Fruit fly (Drosophila melanogaster) whole organism, embryonic: ENCODE measurements around the gene lectin-37Da.

Experiments
- Aef1 ChIP-seq: fragments of 200-800 bp; sonication (Bioruptor generic); IDR thresholded peaks from 3 replicates; pipeline ENCODE4 v1.3.6; 2022; ENCODE audit warnings: missing biosample characterization, missing genetic modification characterization
- Antp ChIP-seq: fragments of 200-800 bp; sonication (Bioruptor generic); optimal IDR thresholded peaks from 3 replicates; lab custom pipeline; 2016; ENCODE audit warnings: missing biosample characterization, missing genetic modification characterization
- Asciz ChIP-seq: fragments of 200-800 bp; sonication (Bioruptor generic); optimal IDR thresholded peaks from 2 replicates; lab custom pipeline; 2017; ENCODE audit warnings: missing biosample characterization, mild to moderate bottlenecking, missing genetic modification characterization, missing genetic modification reagents
- CG10543 ChIP-seq: fragments of 200-800 bp; sonication (Bioruptor generic); optimal IDR thresholded peaks from 3 replicates; lab custom pipeline; 2017; ENCODE audit warnings: missing biosample characterization, mild to moderate bottlenecking, missing genetic modification characterization, moderate library complexity
- CG11504 ChIP-seq: fragments of 200-800 bp; sonication (Bioruptor generic); optimal IDR thresholded peaks from 3 replicates; lab custom pipeline; 2019; ENCODE audit warnings: missing biosample characterization, mild to moderate bottlenecking, missing genetic modification characterization, moderate library complexity
- CG12219 ChIP-seq: fragments of 200-800 bp; sonication (Bioruptor generic); optimal IDR thresholded peaks from 3 replicates; lab custom pipeline; 2018; ENCODE audit warnings: missing biosample characterization, mild to moderate bottlenecking, missing genetic modification characterization
- CG13287 ChIP-seq: fragments of 200-800 bp; sonication (Bioruptor generic); IDR thresholded peaks from 2 replicates; pipeline ENCODE4 v1.3.6; 2022; ENCODE audit warnings: missing biosample characterization, missing genetic modification characterization; ENCODE audit not compliant: partially characterized antibody
- CG14050 ChIP-seq: fragments of 200-800 bp; sonication (Bioruptor generic); IDR thresholded peaks from 3 replicates; pipeline ENCODE4 v1.3.6; 2022; ENCODE audit warnings: missing biosample characterization, missing genetic modification characterization
- CG14965 ChIP-seq: fragments of 200-800 bp; sonication (Bioruptor generic); optimal IDR thresholded peaks from 2 replicates; lab custom pipeline; 2016; ENCODE audit warnings: missing biosample characterization, missing genetic modification characterization, borderline replicate concordance
- CG15011 ChIP-seq: fragments of 200-800 bp; sonication (Bioruptor generic); optimal IDR thresholded peaks from 3 replicates; lab custom pipeline; 2018; ENCODE audit warnings: missing biosample characterization, mild to moderate bottlenecking, missing genetic modification characterization
- CG15601 ChIP-seq: fragments of 200-800 bp; sonication (Bioruptor generic); optimal IDR thresholded peaks from 3 replicates; lab custom pipeline; 2019; ENCODE audit warnings: missing biosample characterization, mild to moderate bottlenecking, missing genetic modification characterization, moderate library complexity
- CG16779 ChIP-seq: fragments of 200-800 bp; sonication (Bioruptor generic); IDR thresholded peaks from 2 replicates; pipeline ENCODE4 v1.3.6; 2022; ENCODE audit warnings: missing biosample characterization, missing genetic modification characterization
- CG17829 ChIP-seq: fragments of 200-800 bp; optimal IDR thresholded peaks from 2 replicates; lab custom pipeline; 2019; ENCODE audit warnings: missing biosample characterization, mild to moderate bottlenecking, missing genetic modification characterization, moderate library complexity
- CG2889 ChIP-seq: fragments of 200-800 bp; sonication (Bioruptor generic); IDR thresholded peaks from 3 replicates; pipeline ENCODE4 v1.3.6; 2022; ENCODE audit warnings: missing biosample characterization, missing genetic modification characterization
- CG31224 ChIP-seq: fragments of 200-800 bp; sonication (Bioruptor generic); IDR thresholded peaks from 2 replicates; pipeline ENCODE4 v1.3.6; 2022; ENCODE audit warnings: missing biosample characterization, missing genetic modification characterization
- CG43689 ChIP-seq: fragments of 200-800 bp; sonication (Bioruptor generic); IDR thresholded peaks from 2 replicates; pipeline ENCODE4 v1.3.6; 2022; ENCODE audit warnings: missing biosample characterization, missing genetic modification characterization
- CG4707 ChIP-seq: fragments of 200-800 bp; sonication (Bioruptor generic); optimal IDR thresholded peaks from 2 replicates; lab custom pipeline; 2018; ENCODE audit warnings: missing biosample characterization, mild to moderate bottlenecking, missing genetic modification characterization, moderate library complexity
- CG7372 ChIP-seq: fragments of 200-800 bp; sonication (Bioruptor generic); IDR thresholded peaks from 2 replicates; pipeline ENCODE4 v1.3.6; 2022; ENCODE audit warnings: missing biosample characterization, missing genetic modification characterization
- CG8089 ChIP-seq: fragments of 200-800 bp; sonication (Bioruptor generic); optimal IDR thresholded peaks from 3 replicates; lab custom pipeline; 2016; ENCODE audit warnings: missing biosample characterization, missing genetic modification characterization
- CG8290 ChIP-seq, 3 experiments: fragments of 200-800 bp; sonication (Bioruptor generic); optimal IDR thresholded peaks; 2 replicates each; lab custom pipeline; 2016 to 2019; ENCODE audit warnings: missing biosample characterization in 3 of 3, missing genetic modification characterization in 3 of 3, mild to moderate bottlenecking in 2 of 3, moderate library complexity in 1 of 3
- Eip74EF ChIP-seq, 2 experiments: fragments of 200-800 bp in 1 of 2; fragments of >200 bp in 1 of 2; sonication (Bioruptor generic) in 1 of 2; optimal IDR thresholded peaks; 2 replicates each; lab custom pipeline; 2017 to 2019; ENCODE audit warnings: missing biosample characterization in 2 of 2, missing genetic modification characterization in 2 of 2, mild to moderate bottlenecking in 1 of 2, moderate library complexity in 1 of 2
- Ets97D ChIP-seq: fragments of 200-800 bp; sonication (Bioruptor generic); optimal IDR thresholded peaks from 3 replicates; lab custom pipeline; 2016; ENCODE audit warnings: missing biosample characterization, missing genetic modification characterization
- Hand ChIP-seq: fragments of 200-800 bp; sonication (Bioruptor generic); optimal IDR thresholded peaks from 2 replicates; lab custom pipeline; 2017; ENCODE audit warnings: mild to moderate bottlenecking, missing biosample characterization, missing genetic modification reagents, missing genetic modification characterization
- Hr78 ChIP-seq, 2 experiments: fragments of 200-800 bp in 1 of 2; fragments of >200 bp in 1 of 2; sonication (Bioruptor generic) in 1 of 2; optimal IDR thresholded peaks; 2 replicates each; lab custom pipeline; 2017 to 2019; ENCODE audit warnings: missing biosample characterization in 2 of 2, missing genetic modification characterization in 2 of 2, mild to moderate bottlenecking in 1 of 2, moderate library complexity in 1 of 2
- Hsf ChIP-seq: fragments of 200-800 bp; sonication (Bioruptor generic); optimal IDR thresholded peaks from 3 replicates; lab custom pipeline; 2016; ENCODE audit warnings: missing biosample characterization, missing genetic modification characterization
- Lim3 ChIP-seq: fragments of 200-800 bp; sonication (Bioruptor generic); IDR thresholded peaks from 2 replicates; pipeline ENCODE4 v1.3.6; 2022; ENCODE audit warnings: missing biosample characterization, missing genetic modification characterization
- Meics ChIP-seq: fragments of 200-800 bp; sonication (Bioruptor generic); optimal IDR thresholded peaks from 2 replicates; lab custom pipeline; 2017; ENCODE audit warnings: missing biosample characterization, mild to moderate bottlenecking, missing genetic modification characterization
- NK7.1 ChIP-seq: fragments of 200-800 bp; sonication (Bioruptor generic); optimal IDR thresholded peaks from 3 replicates; lab custom pipeline; 2016; ENCODE audit warnings: missing biosample characterization, missing genetic modification characterization
- Nf-YC ChIP-seq: fragments of 200-800 bp; optimal IDR thresholded peaks from 3 replicates; lab custom pipeline; 2019; ENCODE audit warnings: missing biosample characterization, mild to moderate bottlenecking, missing genetic modification characterization, moderate library complexity
- Oaz ChIP-seq: fragments of 200-800 bp; sonication (Bioruptor generic); IDR thresholded peaks from 2 replicates; pipeline ENCODE4 v1.3.6; 2022; ENCODE audit warnings: missing biosample characterization, missing genetic modification characterization
- Optix ChIP-seq: fragments of 200-800 bp; sonication (Bioruptor generic); IDR thresholded peaks from 3 replicates; pipeline ENCODE4 v1.3.6; 2022; ENCODE audit warnings: missing biosample characterization, missing genetic modification characterization
- Stat92E ChIP-seq, 3 experiments: fragments of >200 bp in 2 of 3; fragments of 200-800 bp in 1 of 3; sonication (Bioruptor generic) in 1 of 3; optimal IDR thresholded peaks; 2 replicates each; lab custom pipeline; 2017 to 2019; ENCODE audit warnings: missing biosample characterization in 3 of 3, missing genetic modification characterization in 3 of 3, mild to moderate bottlenecking in 1 of 3, moderate library complexity in 1 of 3
- TFAM ChIP-seq: fragments of 200-800 bp; sonication (Bioruptor generic); optimal IDR thresholded peaks from 2 replicates; lab custom pipeline; 2017; ENCODE audit warnings: missing biosample characterization, missing genetic modification characterization, inconsistent platforms
- bcd ChIP-seq: fragments of 200-800 bp; sonication (Bioruptor generic); optimal IDR thresholded peaks from 2 replicates; lab custom pipeline; 2017; ENCODE audit warnings: missing biosample characterization, mild to moderate bottlenecking, missing genetic modification characterization
- cas ChIP-seq: fragments of 200-800 bp; sonication (Bioruptor generic); IDR thresholded peaks from 2 replicates; pipeline ENCODE4 v1.3.6; 2022; ENCODE audit warnings: missing biosample characterization, missing genetic modification characterization
- chn ChIP-seq: fragments of 200-800 bp; sonication (Bioruptor generic); optimal IDR thresholded peaks from 2 replicates; lab custom pipeline; 2016; ENCODE audit warnings: missing biosample characterization, missing genetic modification characterization
- danr ChIP-seq: fragments of 200-800 bp; sonication (Bioruptor generic); IDR thresholded peaks from 2 replicates; pipeline ENCODE4 v1.3.6; 2022; ENCODE audit warnings: missing biosample characterization, missing genetic modification characterization
- fd64A ChIP-seq: fragments of 200-800 bp; sonication (Bioruptor generic); optimal IDR thresholded peaks from 3 replicates; lab custom pipeline; 2018; ENCODE audit warnings: missing biosample characterization, mild to moderate bottlenecking, missing genetic modification characterization
- gce ChIP-seq: fragments of 200-800 bp; sonication (Bioruptor generic); IDR thresholded peaks from 3 replicates; pipeline ENCODE4 v1.3.6; 2022; ENCODE audit warnings: missing biosample characterization, missing genetic modification characterization
- hbn ChIP-seq: fragments of 200-800 bp; sonication (Bioruptor generic); IDR thresholded peaks from 2 replicates; pipeline ENCODE4 v1.3.6; 2022; ENCODE audit warnings: missing biosample characterization, missing genetic modification characterization; ENCODE audit not compliant: partially characterized antibody
- inv ChIP-seq: fragments of 200-800 bp; sonication (Bioruptor generic); IDR thresholded peaks from 2 replicates; pipeline ENCODE4 v1.3.6; 2022; ENCODE audit warnings: missing biosample characterization, missing genetic modification characterization; ENCODE audit not compliant: partially characterized antibody
- jigr1 ChIP-seq: fragments of 200-800 bp; sonication (Bioruptor generic); IDR thresholded peaks from 3 replicates; pipeline ENCODE4 v1.3.6; 2022; ENCODE audit warnings: missing biosample characterization, missing genetic modification characterization
- mam ChIP-seq: fragments of 200-800 bp; sonication (Bioruptor generic); optimal IDR thresholded peaks from 3 replicates; lab custom pipeline; 2016; ENCODE audit warnings: missing biosample characterization, missing genetic modification characterization
- pfk ChIP-seq: fragments of 200-800 bp; sonication (Bioruptor generic); optimal IDR thresholded peaks from 2 replicates; lab custom pipeline; 2018; ENCODE audit warnings: missing biosample characterization, mild to moderate bottlenecking, missing genetic modification characterization, moderate library complexity
- run ChIP-seq: fragments of 200-800 bp; sonication (Bioruptor generic); optimal IDR thresholded peaks from 3 replicates; lab custom pipeline; 2018; ENCODE audit warnings: missing biosample characterization, mild to moderate bottlenecking, missing genetic modification characterization
- salm ChIP-seq: fragments of 200-800 bp; sonication (Bioruptor generic); optimal IDR thresholded peaks from 2 replicates; lab custom pipeline; 2018; ENCODE audit warnings: missing biosample characterization, mild to moderate bottlenecking, missing genetic modification characterization
- scrt ChIP-seq: fragments of 200-800 bp; sonication (Bioruptor generic); optimal IDR thresholded peaks from 2 replicates; lab custom pipeline; 2018; ENCODE audit warnings: missing biosample characterization, mild to moderate bottlenecking, missing genetic modification characterization, moderate library complexity
- sens-2 ChIP-seq: fragments of 200-800 bp; sonication (Bioruptor generic); IDR thresholded peaks from 2 replicates; pipeline ENCODE4 v1.3.6; 2022; ENCODE audit warnings: missing biosample characterization, missing genetic modification characterization
- tll ChIP-seq, 2 experiments: fragments of 200-800 bp in 1 of 2; fragments of >200 bp in 1 of 2; sonication (Bioruptor generic) in 1 of 2; optimal IDR thresholded peaks; 2 replicates each; lab custom pipeline; 2017 to 2019; ENCODE audit warnings: missing biosample characterization in 2 of 2, missing genetic modification characterization in 2 of 2, mild to moderate bottlenecking in 1 of 2, moderate library complexity in 1 of 2
- unc-4 ChIP-seq: fragments of 200-800 bp; sonication (Bioruptor generic); IDR thresholded peaks from 2 replicates; pipeline ENCODE4 v1.3.6; 2022; ENCODE audit warnings: missing biosample characterization, missing genetic modification characterization; ENCODE audit not compliant: partially characterized antibody

Gene lectin-37Da

dm6 chr2L:19453381-19453780 lies 35.3 kb downstream of the lectin-37Da start, which contains the start of gene Top2 (continued):
- no peak for TF ChIP-seq CG10543 (GFP tag; lab: Kevin White, UChicago)
- peak; percentile 5 for TF ChIP-seq CG8089 (GFP tag; lab: Kevin White, UChicago)
- TF ChIP-seq pfk (GFP tag; lab: Kevin White, UChicago), result no peak
- peak; percentile 92 for TF ChIP-seq CG13287
- no peak for TF ChIP-seq jigr1 (GFP tag; lab: Robert Waterston, UW)
- no peak for TF ChIP-seq tll (GFP tag; optimal IDR thresholded peaks at IDR 0.05; lab: Kevin White, UChicago)
- TF ChIP-seq Optix, result no peak
- TF ChIP-seq CG4707, result no peak
- TF ChIP-seq mam (GFP tag; lab: Kevin White, UChicago), result peak; percentile 25
- TF ChIP-seq CG7372 (GFP tag; lab: Robert Waterston, UW), result no peak
- TF ChIP-seq Oaz, result no peak
- TF ChIP-seq unc-4 (GFP tag; lab: Robert Waterston, UW), result peak; percentile 83
- no peak for TF ChIP-seq salm
- TF ChIP-seq run, result no peak
- TF ChIP-seq Aef1 (GFP tag; lab: Robert Waterston, UW), result peak; percentile 39
- peak; percentile 36 for TF ChIP-seq CG15601 (tag; lab: Kevin White, UChicago)
- peak; percentile 74 for TF ChIP-seq CG17829 (tag; lab: Kevin White, UChicago)
- TF ChIP-seq fd64A, result no peak
- TF ChIP-seq TFAM (GFP tag; lab: Kevin White, UChicago), result no peak
- peak; percentile 81 for TF ChIP-seq CG8290 (GFP tag; optimal IDR thresholded peaks at IDR 0.05; lab: Kevin White, UChicago)
- TF ChIP-seq CG8290 (tag; optimal IDR thresholded peaks at IDR 0.05; lab: Kevin White, UChicago), result peak in 1 of 2 experiments; percentile 88
- TF ChIP-seq bcd (GFP tag; lab: Kevin White, UChicago), result peak; percentile 44
- peak; percentile 39 for TF ChIP-seq Hsf (GFP tag; lab: Kevin White, UChicago)
- TF ChIP-seq Eip74EF (GFP tag; optimal IDR thresholded peaks at IDR 0.05; lab: Kevin White, UChicago), result no peak
- peak; percentile 91 for TF ChIP-seq Ets97D (GFP tag; lab: Kevin White, UChicago)
- TF ChIP-seq Hr78 (GFP tag; optimal IDR thresholded peaks at IDR 0.05; lab: Kevin White, UChicago), result no peak
- no peak for TF ChIP-seq danr (GFP tag; lab: Robert Waterston, UW)
- no peak for TF ChIP-seq sens-2
- peak; percentile 65 for TF ChIP-seq scrt (GFP tag; lab: Kevin White, UChicago)
- TF ChIP-seq Nf-YC (tag; lab: Kevin White, UChicago), result peak; percentile 14
- TF ChIP-seq Hand, result no peak
- TF ChIP-seq chn (GFP tag; lab: Kevin White, UChicago), result peak; percentile 25
- TF ChIP-seq inv, result peak; percentile 81
- TF ChIP-seq NK7.1 (GFP tag; lab: Kevin White, UChicago), result no peak
- no peak for TF ChIP-seq CG31224
- no peak for TF ChIP-seq Lim3 (GFP tag; lab: Robert Waterston, UW)
- TF ChIP-seq hbn (GFP tag; lab: Robert Waterston, UW), result peak; percentile 81
- no peak for TF ChIP-seq cas (GFP tag; lab: Robert Waterston, UW)
- TF ChIP-seq CG14965 (GFP tag; lab: Kevin White, UChicago), result no peak
- no peak for TF ChIP-seq CG15011 (GFP tag; lab: Kevin White, UChicago)
- peak; percentile 43 for TF ChIP-seq Antp (GFP tag; lab: Kevin White, UChicago)
- no peak for TF ChIP-seq Meics
- TF ChIP-seq CG16779 (GFP tag; lab: Robert Waterston, UW), result no peak
- TF ChIP-seq CG11504 (tag; lab: Kevin White, UChicago), result peak; percentile 75
- TF ChIP-seq CG43689, result no peak
- TF ChIP-seq Stat92E (GFP tag; optimal IDR thresholded peaks at IDR 0.05; lab: Kevin White, UChicago), result no peak
- no peak for TF ChIP-seq CG14050 (GFP tag; lab: Robert Waterston, UW)
- TF ChIP-seq Asciz, result no peak
- TF ChIP-seq CG12219 (GFP tag; lab: Kevin White, UChicago), result no peak
- TF ChIP-seq CG2889 (GFP tag; lab: Robert Waterston, UW), result no peak
- TF ChIP-seq gce (GFP tag; lab: Robert Waterston, UW), result no peak
